Worm (Caenorhabditis elegans) whole organism, L4 larva: Measurements from ENCODE around the gene acly-2.
"Not testable (repeated sequence)": the region's sequence is repeated elsewhere in the genome, so short reads cannot be mapped to it uniquely, and the experiment has no call there.

Experiments used
- T26A8.4 ChIP-seq: fragments of 200-800 bp; sonication (Bioruptor generic); IDR thresholded peaks from 2 replicates; pipeline ENCODE4 v1.3.6; 2022; ENCODE audit warnings: missing genetic modification characterization, missing compliant biosample characterization
- aha-1 ChIP-seq: fragments of 150-350 bp; peaks from one replicate; lab custom pipeline; 2014; ENCODE audit warnings: missing biosample characterization, missing genetic modification characterization
- aly-2 ChIP-seq: sonication (generic microtip); optimal IDR thresholded peaks from 2 replicates; lab custom pipeline; 2018; ENCODE audit warnings: missing biosample characterization, missing genetic modification characterization
- ama-1 ChIP-seq: fragments of 150-350 bp; optimal IDR thresholded peaks from 2 replicates; lab custom pipeline; 2014; ENCODE audit warnings: inconsistent platforms, mixed read lengths
- arid-1 ChIP-seq: fragments of 200-800 bp; sonication (Bioruptor generic); conservative IDR thresholded peaks from 2 replicates; pipeline ENCODE4 v1.3.6; 2022; ENCODE audit warnings: missing genetic modification reagents, missing genetic modification characterization, missing compliant biosample characterization
- attf-4 ChIP-seq: sonication (generic microtip); optimal IDR thresholded peaks from 3 replicates; lab custom pipeline; 2017; ENCODE audit warnings: missing biosample characterization, missing genetic modification characterization
- ceh-20 ChIP-seq: fragments of 200-800 bp; sonication (Bioruptor generic); IDR thresholded peaks from 2 replicates; pipeline ENCODE4 v1.3.6; 2022; ENCODE audit warnings: missing genetic modification reagents, missing genetic modification characterization, missing compliant biosample characterization
- ceh-28 ChIP-seq: fragments of 150-350 bp; optimal IDR thresholded peaks from 2 replicates; lab custom pipeline; 2014; ENCODE audit warnings: missing biosample characterization, missing genetic modification reagents, missing genetic modification characterization
- ctbp-1 ChIP-seq: fragments of 200-800 bp; sonication (Bioruptor generic); IDR thresholded peaks from 2 replicates; pipeline ENCODE4 v1.3.6; 2022; ENCODE audit warnings: missing genetic modification reagents, missing genetic modification characterization, missing compliant biosample characterization
- daf-12 ChIP-seq: fragments of 150-350 bp; optimal IDR thresholded peaks from 2 replicates; lab custom pipeline; 2014; ENCODE audit warnings: missing biosample characterization, missing genetic modification reagents, missing genetic modification characterization
- dmd-9 ChIP-seq: fragments of 200-800 bp; sonication (Bioruptor generic); IDR thresholded peaks from 2 replicates; pipeline ENCODE4 v1.3.6; 2022; ENCODE audit warnings: missing genetic modification reagents, missing genetic modification characterization, missing compliant biosample characterization
- dpl-1 ChIP-seq: fragments of 150-350 bp; optimal IDR thresholded peaks from 2 replicates; lab custom pipeline; 2014; ENCODE audit warnings: missing biosample characterization, missing genetic modification reagents, missing genetic modification characterization
- duxl-1 ChIP-seq: sonication (generic microtip); optimal IDR thresholded peaks from 2 replicates; lab custom pipeline; 2016; ENCODE audit warnings: mild to moderate bottlenecking, missing genetic modification characterization, moderate library complexity, missing compliant biosample characterization; ENCODE audit not compliant: poor library complexity
- egl-43 ChIP-seq: fragments of 200-800 bp; sonication (Bioruptor generic); IDR thresholded peaks from 2 replicates; pipeline ENCODE4 v1.3.6; 2022; ENCODE audit warnings: missing genetic modification reagents, missing genetic modification characterization, missing compliant biosample characterization
- hlh-30 ChIP-seq: sonication (generic microtip); optimal IDR thresholded peaks from 2 replicates; lab custom pipeline; 2017; ENCODE audit warnings: antibody characterized with exemption, mild to moderate bottlenecking, missing genetic modification characterization, missing compliant biosample characterization; ENCODE audit not compliant: insufficient read depth
- lim-7 ChIP-seq: fragments of 200-800 bp; sonication (Bioruptor generic); IDR thresholded peaks from 2 replicates; pipeline ENCODE4 v1.3.6; 2022; ENCODE audit warnings: missing genetic modification characterization, missing compliant biosample characterization
- lin-1 ChIP-seq: fragments of 200-800 bp; sonication (Bioruptor generic); IDR thresholded peaks from 2 replicates; pipeline ENCODE4 v1.3.6; 2022; ENCODE audit warnings: missing genetic modification reagents, missing genetic modification characterization, missing compliant biosample characterization
- lin-38 ChIP-seq: fragments of 200-800 bp; sonication (Bioruptor generic); IDR thresholded peaks from 2 replicates; pipeline ENCODE4 v1.3.6; 2022; ENCODE audit warnings: missing genetic modification reagents, missing genetic modification characterization, missing compliant biosample characterization
- mdl-1 ChIP-seq, 2 experiments: fragments of 150-350 bp in 1 of 2; sonication (generic microtip) in 1 of 2; optimal IDR thresholded peaks; 2 replicates each; lab custom pipeline; 2014 to 2017; ENCODE audit warnings: missing biosample characterization in 2 of 2, missing genetic modification characterization in 2 of 2
- nhr-102 ChIP-seq: sonication (generic microtip); optimal IDR thresholded peaks from 2 replicates; lab custom pipeline; 2016; ENCODE audit warnings: mild to moderate bottlenecking, missing genetic modification characterization, moderate library complexity, missing compliant biosample characterization
- nhr-25 ChIP-seq: sonication (generic microtip); optimal IDR thresholded peaks from 2 replicates; lab custom pipeline; 2017; ENCODE audit warnings: missing genetic modification characterization, mild to moderate bottlenecking, missing compliant biosample characterization, antibody characterized with exemption, moderate library complexity, borderline replicate concordance; ENCODE audit not compliant: insufficient read depth
- nhr-41 ChIP-seq: fragments of 200-800 bp; sonication (Bioruptor generic); IDR thresholded peaks from 2 replicates; pipeline ENCODE4 v1.3.6; 2022; ENCODE audit warnings: missing genetic modification reagents, missing genetic modification characterization, missing compliant biosample characterization
- rbr-2 ChIP-seq: sonication (generic microtip); optimal IDR thresholded peaks from 2 replicates; lab custom pipeline; 2016; ENCODE audit warnings: missing genotype, missing genetic modification characterization, missing compliant biosample characterization
- saeg-2 ChIP-seq: fragments of 200-800 bp; sonication (Bioruptor generic); IDR thresholded peaks from 2 replicates; pipeline ENCODE4 v1.3.6; 2022; ENCODE audit warnings: missing genetic modification reagents, missing genetic modification characterization, missing compliant biosample characterization
- set-16 ChIP-seq: fragments of 200-800 bp; sonication (Bioruptor generic); IDR thresholded peaks from 2 replicates; pipeline ENCODE4 v1.3.6; 2022; ENCODE audit warnings: missing genetic modification reagents, missing genetic modification characterization, missing compliant biosample characterization
- snpc-1.2 ChIP-seq: fragments of 200-800 bp; sonication (Bioruptor generic); IDR thresholded peaks from 2 replicates; pipeline ENCODE4 v1.3.6; 2022; ENCODE audit warnings: missing genetic modification reagents, missing genetic modification characterization, missing compliant biosample characterization
- unc-130 ChIP-seq: sonication (generic microtip); optimal IDR thresholded peaks from 2 replicates; lab custom pipeline; 2016; ENCODE audit warnings: missing genetic modification reagents, missing genetic modification characterization, missing compliant biosample characterization
- unc-62 ChIP-seq, 3 experiments: fragments of 150-350 bp in 1 of 3; sonication (generic microtip); optimal IDR thresholded peaks in 2 of 3; peaks in 1 of 3; 1 replicate in 1 of 3; 2 replicates in 2 of 3; lab custom pipeline; 2014 to 2017; ENCODE audit warnings: missing biosample characterization in 3 of 3, missing genetic modification characterization in 3 of 3, missing genetic modification reagents in 3 of 3, missing genotype in 1 of 3
- ztf-11 ChIP-seq: fragments of 150-350 bp; optimal IDR thresholded peaks from 2 replicates; lab custom pipeline; 2014; ENCODE audit warnings: missing biosample characterization, missing genetic modification characterization
- ztf-7 ChIP-seq: fragments of 150-350 bp; optimal IDR thresholded peaks from 2 replicates; lab custom pipeline; 2014; ENCODE audit warnings: missing biosample characterization, missing genetic modification characterization

The acly-2 gene

DNA sequence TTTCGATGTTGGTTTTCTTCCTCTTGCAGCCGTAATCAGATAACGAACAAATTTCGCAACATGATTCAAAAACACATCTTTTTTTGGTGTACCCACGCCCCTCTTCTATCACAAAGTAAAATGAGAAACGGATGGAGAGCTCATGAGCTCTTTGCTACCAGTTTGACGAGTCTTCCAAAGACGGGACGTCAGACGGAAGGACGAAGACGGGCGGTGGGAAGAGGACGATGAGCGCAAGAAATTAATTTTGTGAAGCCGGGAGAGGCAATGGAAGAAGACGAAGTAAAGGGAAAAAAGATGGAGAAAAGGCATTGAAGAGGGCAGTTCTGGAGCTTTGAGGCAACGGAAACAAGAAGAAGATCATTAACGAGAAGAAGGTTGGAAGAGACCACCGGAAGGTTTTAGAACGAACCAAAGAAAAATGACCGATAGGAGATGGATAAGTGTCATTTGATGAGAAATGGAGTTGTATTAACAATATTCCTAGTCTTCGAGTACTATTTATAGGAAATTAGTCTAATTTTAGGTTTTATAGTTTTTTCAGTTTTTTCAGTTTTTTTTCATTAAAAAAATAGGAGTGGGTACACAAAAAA is 4.6 kb upstream of the acly-2 start:
- TF ChIP-seq dmd-9 (no peak), ctbp-1 (GFP tag; lab: Robert Waterston, UW) (no peak), nhr-25 (tag; lab: Kevin White, UChicago) (no peak), ceh-20 (GFP tag; lab: Robert Waterston, UW) (0 out of 2 replicates have a peak, but pooled peaks have one; percentile 23), aha-1 (tag; lab: Kevin White, UChicago) (peak; percentile 97)

- no peak for TF ChIP-seq mdl-1 (tag; optimal IDR thresholded peaks at IDR 0.05; lab: Kevin White, UChicago)
- TF ChIP-seq unc-62 (GFP tag; optimal IDR thresholded peaks at IDR 0.05 in 1 of 2; lab: Kevin White, UChicago): peak in 1 of 2 experiments; percentile 91
- no peak for TF ChIP-seq unc-62 (tag; optimal IDR thresholded peaks at IDR 0.05; lab: Kevin White, UChicago)
Measured at ce11 chrV:13112937-13113497, 3.3 kb upstream of the acly-2 start.

ce11 chrV:13114552-13115237 is 1.6 kb upstream of the acly-2 start:
- TF ChIP-seq aly-2: no peak
- TF ChIP-seq unc-62 (GFP tag; optimal IDR thresholded peaks at IDR 0.05 in 1 of 2; lab: Kevin White, UChicago): peak in 1 of 2 experiments; percentile 65
- no peak for TF ChIP-seq unc-62 (tag; optimal IDR thresholded peaks at IDR 0.05; lab: Kevin White, UChicago)
- no peak for TF ChIP-seq lim-7 (GFP tag; lab: Robert Waterston, UW)

- peak; percentile 21 for TF ChIP-seq aha-1 (tag; lab: Kevin White, UChicago)
- no peak for TF ChIP-seq hlh-30 (tag; lab: Kevin White, UChicago)
Measured at ce11 chrV:13120097-13120496, 3.8 kb downstream of the acly-2 start, which contains the start of gene max-1. max-1 (minus strand) TSS chrV:13120220.

ce11 chrV:13121266-13121665 is 5.0 kb downstream of the acly-2 start:
- TF ChIP-seq unc-62 (GFP tag; optimal IDR thresholded peaks at IDR 0.05 in 1 of 2; lab: Kevin White, UChicago) (peak in 1 of 2 experiments; percentile 93), unc-62 (tag; optimal IDR thresholded peaks at IDR 0.05; lab: Kevin White, UChicago) (no peak), ama-1 (no peak)
- TF ChIP-seq, all 104 proteins: peak for 1

DNA sequence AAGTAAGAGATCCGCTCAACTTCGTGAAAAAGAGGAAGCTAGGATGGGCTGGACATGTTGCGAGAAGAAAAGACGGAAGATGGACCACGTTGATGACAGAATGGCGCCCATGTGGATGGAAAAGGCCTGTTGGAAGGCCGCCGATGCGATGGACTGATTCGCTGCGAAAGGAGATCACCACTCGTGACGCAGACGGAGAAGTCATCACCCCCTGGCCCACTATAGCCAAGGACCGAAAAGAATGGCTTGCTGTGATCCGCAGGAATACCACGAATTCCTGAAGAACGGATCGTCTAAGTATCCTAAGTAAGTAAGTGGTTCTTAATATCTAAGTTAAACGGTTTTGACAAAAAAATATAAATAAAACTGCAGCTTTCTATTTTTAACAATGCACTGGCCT is 9.7 kb downstream of the acly-2 start:
- TF ChIP-seq snpc-1.2 (GFP tag; lab: Robert Waterston, UW): peak; percentile 32; the same call in 1 of the 2 replicates
- TF ChIP-seq egl-43 (GFP tag; lab: Robert Waterston, UW): peak; percentile 51; the same call in 1 of the 2 replicates
- peak in 1 of 2 experiments; percentile 23 for TF ChIP-seq unc-62 (GFP tag; optimal IDR thresholded peaks at IDR 0.05 in 1 of 2; lab: Kevin White, UChicago)
- not testable (repeated sequence) for TF ChIP-seq unc-62 (tag; optimal IDR thresholded peaks at IDR 0.05; lab: Kevin White, UChicago)
- 0 out of 2 replicates have a peak, but pooled peaks have one; percentile 53 for TF ChIP-seq ctbp-1 (GFP tag; lab: Robert Waterston, UW)
- TF ChIP-seq saeg-2: 0 out of 2 replicates have a peak, but pooled peaks have one; percentile 32
- TF ChIP-seq arid-1: 0 out of 2 replicates have a peak, but pooled peaks have one; percentile 5
- peak; percentile 59 for TF ChIP-seq set-16 (GFP tag; lab: Robert Waterston, UW)
- peak; percentile 64 for TF ChIP-seq T26A8.4 (GFP tag; lab: Robert Waterston, UW)
- TF ChIP-seq, all 104 proteins: peak for 8; not testable (repeated sequence) for 96

- TF ChIP-seq saeg-2 (no peak), nhr-25 (tag; lab: Kevin White, UChicago) (peak; percentile 17)
Measured at ce11 chrV:13129895-13130294, 13.6 kb downstream of the acly-2 start, which contains the start of gene eat-6. eat-6 (minus strand) TSS chrV:13129995.

DNA sequence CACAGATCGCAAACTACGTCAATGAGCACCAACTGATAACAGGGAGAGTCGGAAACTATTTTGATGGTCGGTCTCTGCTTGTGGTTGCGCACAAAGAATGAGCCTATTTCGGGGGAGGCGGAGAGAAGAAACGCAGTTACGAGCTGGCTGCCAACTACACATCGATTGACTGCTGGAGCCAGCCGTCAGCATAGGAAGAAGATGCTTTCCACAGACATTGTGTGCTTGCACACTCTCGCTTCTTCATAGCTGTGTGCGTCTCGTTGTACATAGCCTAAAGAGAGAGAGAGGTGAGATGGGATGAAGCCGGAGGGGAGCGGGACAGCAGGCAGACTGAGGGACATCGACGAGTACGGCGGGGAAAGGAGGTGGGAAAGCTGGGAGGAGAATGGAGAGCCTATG is 14.2 kb downstream of the acly-2 start:
- TF ChIP-seq unc-130 (GFP tag; lab: Kevin White, UChicago): no peak
- TF ChIP-seq daf-12 (tag; lab: Kevin White, UChicago): no peak
- TF ChIP-seq unc-62 (GFP tag; optimal IDR thresholded peaks at IDR 0.05 in 1 of 2; lab: Kevin White, UChicago): peak in 1 of 2 experiments; percentile 49
- TF ChIP-seq unc-62 (tag; optimal IDR thresholded peaks at IDR 0.05; lab: Kevin White, UChicago): no peak
- peak in 1 of 2 experiments; percentile 57 for TF ChIP-seq mdl-1 (tag; optimal IDR thresholded peaks at IDR 0.05; lab: Kevin White, UChicago)
- TF ChIP-seq T26A8.4 (GFP tag; lab: Robert Waterston, UW): no peak; the same call in 1 of the 2 replicates
- no peak for TF ChIP-seq attf-4 (tag; lab: Kevin White, UChicago)
- TF ChIP-seq ztf-11 (tag; lab: Kevin White, UChicago): no peak
- peak; percentile 28; the same call in 1 of the 2 replicates for TF ChIP-seq lin-38 (GFP tag; lab: Robert Waterston, UW)
- peak; percentile 7 for TF ChIP-seq nhr-102 (tag; lab: Kevin White, UChicago)
- peak; percentile 15 for TF ChIP-seq dpl-1
- TF ChIP-seq ceh-28 (tag; lab: Kevin White, UChicago): peak; percentile 40
- TF ChIP-seq rbr-2 (tag; lab: Kevin White, UChicago): peak; percentile 77
- peak; percentile 84 for TF ChIP-seq lin-1 (GFP tag; lab: Robert Waterston, UW)
- TF ChIP-seq nhr-41: 0 out of 2 replicates have a peak, but pooled peaks have one; percentile 7
- no peak for TF ChIP-seq ztf-7 (tag; lab: Kevin White, UChicago)
- TF ChIP-seq duxl-1 (tag; lab: Kevin White, UChicago): peak; percentile 42
